Worm (Caenorhabditis elegans) whole organism, mixed stage, embryonic: ENCODE measurements around the gene W09G12.9.

Source experiments
- M03D4.4 ChIP-seq: sonication (generic microtip); optimal IDR thresholded peaks from 2 replicates; lab custom pipeline; 2017; ENCODE audit warnings: mild to moderate bottlenecking, missing genetic modification characterization, missing compliant biosample characterization
- bed-3 ChIP-seq: fragments of 200-800 bp; sonication (Bioruptor generic); optimal IDR thresholded peaks from 3 replicates; lab custom pipeline; 2018; ENCODE audit warnings: mild to moderate bottlenecking, missing genetic modification characterization, moderate library complexity, missing compliant biosample characterization
- blmp-1 ChIP-seq: fragments of 150-350 bp; optimal IDR thresholded peaks from 2 replicates; lab custom pipeline; 2014; ENCODE audit warnings: missing biosample characterization, missing genetic modification characterization
- ceh-39 ChIP-seq: fragments of 150-350 bp; optimal IDR thresholded peaks from 2 replicates; lab custom pipeline; 2014; ENCODE audit warnings: missing biosample characterization, missing genetic modification characterization
- ceh-43 ChIP-seq: fragments of 200-800 bp; sonication (Bioruptor generic); optimal IDR thresholded peaks from 2 replicates; lab custom pipeline; 2018; ENCODE audit warnings: mild to moderate bottlenecking, missing genetic modification characterization, moderate library complexity, missing compliant biosample characterization
- ceh-83 ChIP-seq: fragments of 200-800 bp; sonication (Bioruptor generic); optimal IDR thresholded peaks from 2 replicates; lab custom pipeline; 2018; ENCODE audit warnings: mild to moderate bottlenecking, missing genetic modification characterization, missing compliant biosample characterization
- ces-1 ChIP-seq: fragments of 150-350 bp; optimal IDR thresholded peaks from 2 replicates; lab custom pipeline; 2014; ENCODE audit warnings: missing biosample characterization, missing genetic modification reagents, missing genetic modification characterization
- cnd-1 ChIP-seq: fragments of 200-800 bp; sonication (Bioruptor generic); optimal IDR thresholded peaks from 2 replicates; lab custom pipeline; 2018; ENCODE audit warnings: mild to moderate bottlenecking, missing genetic modification characterization, missing compliant biosample characterization
- drap-1 ChIP-seq: fragments of 200-800 bp; sonication (Bioruptor generic); optimal IDR thresholded peaks from 3 replicates; lab custom pipeline; 2018; ENCODE audit warnings: mild to moderate bottlenecking, missing genetic modification characterization, missing compliant biosample characterization
- elt-1 ChIP-seq: sonication (generic microtip); optimal IDR thresholded peaks from 2 replicates; lab custom pipeline; 2017; ENCODE audit warnings: missing genetic modification characterization, mild to moderate bottlenecking, missing compliant biosample characterization, antibody characterized with exemption, moderate library complexity, borderline replicate concordance; ENCODE audit not compliant: insufficient read depth
- elt-3 ChIP-seq: fragments of 150-350 bp; optimal IDR thresholded peaks from 2 replicates; lab custom pipeline; 2014; ENCODE audit warnings: missing biosample characterization, missing genetic modification characterization
- flh-1 ChIP-seq: fragments of 200-800 bp; sonication (Bioruptor generic); optimal IDR thresholded peaks from 2 replicates; lab custom pipeline; 2018; ENCODE audit warnings: mild to moderate bottlenecking, missing genetic modification characterization, moderate library complexity, missing compliant biosample characterization
- lin-13 ChIP-seq: fragments of 150-350 bp; optimal IDR thresholded peaks from 2 replicates; lab custom pipeline; 2014; ENCODE audit warnings: missing biosample characterization, missing genetic modification characterization
- lin-32 ChIP-seq: fragments of 200-800 bp; sonication (Bioruptor generic); optimal IDR thresholded peaks from 2 replicates; lab custom pipeline; 2018; ENCODE audit warnings: mild to moderate bottlenecking, missing genetic modification characterization, missing compliant biosample characterization
- lsy-2 ChIP-seq: fragments of 150-350 bp; optimal IDR thresholded peaks from 2 replicates; lab custom pipeline; 2014; ENCODE audit warnings: missing biosample characterization, missing genetic modification characterization
- mab-5 ChIP-seq: fragments of 150-350 bp; optimal IDR thresholded peaks from 2 replicates; lab custom pipeline; 2014; ENCODE audit warnings: missing biosample characterization, missing genetic modification characterization
- mep-1 ChIP-seq: fragments of 150-350 bp; optimal IDR thresholded peaks from 2 replicates; lab custom pipeline; 2017; ENCODE audit warnings: missing biosample characterization, missing genetic modification reagents, missing genetic modification characterization, inconsistent platforms
- mls-2 ChIP-seq: sonication (generic microtip); optimal IDR thresholded peaks from 2 replicates; lab custom pipeline; 2016; ENCODE audit warnings: mild to moderate bottlenecking, missing genetic modification characterization, moderate library complexity, missing compliant biosample characterization
- nhr-12 ChIP-seq: fragments of 150-350 bp; optimal IDR thresholded peaks from 2 replicates; lab custom pipeline; 2014; ENCODE audit warnings: missing biosample characterization, missing genetic modification characterization
- nhr-2 ChIP-seq: fragments of 150-350 bp; optimal IDR thresholded peaks from 2 replicates; lab custom pipeline; 2014; ENCODE audit warnings: missing biosample characterization, missing genetic modification characterization
- nhr-237 ChIP-seq: fragments of 150-350 bp; optimal IDR thresholded peaks from 2 replicates; lab custom pipeline; 2014; ENCODE audit warnings: missing biosample characterization, missing genetic modification characterization
- nhr-28 ChIP-seq: fragments of 150-350 bp; optimal IDR thresholded peaks from 2 replicates; lab custom pipeline; 2014; ENCODE audit warnings: missing biosample characterization, missing genetic modification characterization
- nhr-76 ChIP-seq: sonication (generic microtip); optimal IDR thresholded peaks from 2 replicates; lab custom pipeline; 2017; ENCODE audit warnings: missing biosample characterization, missing genetic modification characterization
- pha-4 ChIP-seq: fragments of 150-350 bp; optimal IDR thresholded peaks from 2 replicates; lab custom pipeline; 2018; ENCODE audit warnings: missing biosample characterization, missing genetic modification reagents, missing genetic modification characterization
- sem-2 ChIP-seq: fragments of 200-800 bp; sonication (Bioruptor generic); optimal IDR thresholded peaks from 2 replicates; lab custom pipeline; 2018; ENCODE audit warnings: mild to moderate bottlenecking, missing genetic modification characterization, missing compliant biosample characterization
- snpc-4 ChIP-seq: fragments of 150-350 bp; optimal IDR thresholded peaks from 2 replicates; lab custom pipeline; 2014; ENCODE audit warnings: missing biosample characterization, missing genetic modification characterization
- sptf-1 ChIP-seq: sonication (generic microtip); optimal IDR thresholded peaks from 2 replicates; lab custom pipeline; 2017; ENCODE audit warnings: mild to moderate bottlenecking, missing genetic modification characterization, moderate library complexity, missing compliant biosample characterization
- tbx-8 ChIP-seq: fragments of 200-800 bp; sonication (Bioruptor generic); optimal IDR thresholded peaks from 2 replicates; lab custom pipeline; 2018; ENCODE audit warnings: mild to moderate bottlenecking, missing genetic modification characterization, moderate library complexity, missing compliant biosample characterization
- unc-120 ChIP-seq: sonication (generic microtip); optimal IDR thresholded peaks from 2 replicates; lab custom pipeline; 2017; ENCODE audit warnings: missing genetic modification characterization, missing compliant biosample characterization; ENCODE audit not compliant: poor library complexity, severe bottlenecking
- unc-39 ChIP-seq: fragments of 150-350 bp; optimal IDR thresholded peaks from 2 replicates; lab custom pipeline; 2014; ENCODE audit warnings: missing biosample characterization, missing genetic modification characterization
- unc-62 ChIP-seq: fragments of 150-350 bp; optimal IDR thresholded peaks from 2 replicates; lab custom pipeline; 2014; ENCODE audit warnings: missing biosample characterization, missing genetic modification reagents, missing genetic modification characterization
- zip-8 ChIP-seq: fragments of 150-350 bp; optimal IDR thresholded peaks from 2 replicates; lab custom pipeline; 2014; ENCODE audit warnings: missing biosample characterization, missing genetic modification characterization
- ztf-11 ChIP-seq: fragments of 150-350 bp; optimal IDR thresholded peaks from 2 replicates; lab custom pipeline; 2014; ENCODE audit warnings: missing biosample characterization, missing genetic modification characterization

Gene W09G12.9

DNA sequence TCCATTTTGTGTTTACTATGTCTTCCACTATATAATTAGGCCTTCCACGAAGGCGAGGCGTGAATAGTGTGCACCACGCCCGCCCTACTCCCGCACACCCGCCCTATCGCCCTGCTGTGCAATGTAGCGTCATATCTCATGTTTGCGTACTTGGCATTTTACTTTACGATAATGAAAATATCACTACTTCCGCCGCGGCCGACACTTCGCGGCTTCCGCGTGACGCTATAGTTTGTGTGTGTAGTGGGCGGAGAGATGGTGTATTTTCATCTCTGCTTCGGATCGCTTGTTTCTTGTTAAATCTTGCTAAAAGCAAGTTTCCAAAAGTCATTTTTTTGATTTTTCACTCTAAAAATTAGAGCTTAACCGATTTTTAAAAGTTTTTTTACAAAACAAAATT is 44.1 kb downstream of the W09G12.9 start:
- no peak for TF ChIP-seq unc-39
- TF ChIP-seq elt-1 (tag; lab: Kevin White, UChicago), result no peak
- no peak for TF ChIP-seq snpc-4 (tag; lab: Kevin White, UChicago)
- TF ChIP-seq pha-4 (tag; lab: Kevin White, UChicago), result no peak
- TF ChIP-seq nhr-76 (tag; lab: Kevin White, UChicago), result no peak
- TF ChIP-seq ces-1 (GFP tag; lab: Kevin White, UChicago), result no peak
- no peak for TF ChIP-seq nhr-12 (tag; lab: Kevin White, UChicago)
- no peak for TF ChIP-seq ztf-11 (tag; lab: Kevin White, UChicago)
- TF ChIP-seq lsy-2 (tag; lab: Kevin White, UChicago), result no peak
- TF ChIP-seq bed-3 (GFP tag; lab: Kevin White, UChicago), result no peak
- TF ChIP-seq unc-120 (tag; lab: Kevin White, UChicago), result no peak
- no peak for TF ChIP-seq cnd-1 (tag; lab: Kevin White, UChicago)
- no peak for TF ChIP-seq lin-32 (GFP tag; lab: Kevin White, UChicago)
- TF ChIP-seq lin-13 (tag; lab: Kevin White, UChicago), result no peak
- no peak for TF ChIP-seq sptf-1
- no peak for TF ChIP-seq mep-1
- no peak for TF ChIP-seq mls-2 (tag; lab: Kevin White, UChicago)
- no peak for TF ChIP-seq elt-3 (tag; lab: Kevin White, UChicago)
- no peak for TF ChIP-seq zip-8 (tag; lab: Kevin White, UChicago)
- no peak for TF ChIP-seq nhr-237 (tag; lab: Kevin White, UChicago)

- TF ChIP-seq sem-2 (GFP tag; lab: Kevin White, UChicago), result no peak
- TF ChIP-seq ceh-43 (GFP tag; lab: Kevin White, UChicago), result no peak
- no peak for TF ChIP-seq lin-13 (tag; lab: Kevin White, UChicago)
- no peak for TF ChIP-seq elt-3 (tag; lab: Kevin White, UChicago)
- TF ChIP-seq M03D4.4 (tag; lab: Kevin White, UChicago), result no peak
- TF ChIP-seq ztf-11 (tag; lab: Kevin White, UChicago), result no peak
- no peak for TF ChIP-seq nhr-28 (tag; lab: Kevin White, UChicago)
- TF ChIP-seq drap-1 (GFP tag; lab: Kevin White, UChicago), result no peak
- TF ChIP-seq mep-1, result no peak
- no peak for TF ChIP-seq nhr-12 (tag; lab: Kevin White, UChicago)
- no peak for TF ChIP-seq lsy-2 (tag; lab: Kevin White, UChicago)
- no peak for TF ChIP-seq zip-8 (tag; lab: Kevin White, UChicago)
- no peak for TF ChIP-seq blmp-1 (tag; lab: Kevin White, UChicago)
- TF ChIP-seq mls-2 (tag; lab: Kevin White, UChicago), result no peak
- no peak for TF ChIP-seq ceh-39 (tag; lab: Kevin White, UChicago)
- no peak for TF ChIP-seq nhr-76 (tag; lab: Kevin White, UChicago)
- TF ChIP-seq ces-1 (GFP tag; lab: Kevin White, UChicago), result no peak
- no peak for TF ChIP-seq cnd-1 (tag; lab: Kevin White, UChicago)
- TF ChIP-seq, all 35 proteins: peak for 0
Observed at ce11 chrIV:1261024-1261423, 44.6 kb downstream of the W09G12.9 start, which contains the start of gene clec-169. clec-169 (plus strand) TSS chrIV:1261324.

DNA sequence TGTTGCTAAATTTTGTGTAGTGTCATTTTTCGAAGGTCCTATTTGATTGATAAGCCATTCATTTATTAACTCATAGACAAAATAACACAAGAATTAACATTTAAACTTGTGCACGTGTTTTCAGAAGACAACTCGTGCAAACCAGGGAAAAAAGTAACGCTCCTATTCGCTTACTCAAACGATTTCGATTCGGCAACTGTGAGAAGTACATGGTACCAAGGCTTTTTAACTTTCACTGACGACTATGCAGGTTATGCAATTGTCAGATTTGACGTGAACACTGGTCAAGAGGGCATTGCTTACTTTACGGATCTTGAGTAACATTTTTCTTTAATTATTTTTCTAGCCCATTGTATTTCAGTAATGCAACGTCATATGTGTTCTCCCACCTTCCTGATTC is 45.5 kb downstream of the W09G12.9 start:
- TF ChIP-seq mep-1 (no peak), ceh-39 (tag; lab: Kevin White, UChicago) (no peak)
- TF ChIP-seq, all 35 proteins: peak for 0

DNA sequence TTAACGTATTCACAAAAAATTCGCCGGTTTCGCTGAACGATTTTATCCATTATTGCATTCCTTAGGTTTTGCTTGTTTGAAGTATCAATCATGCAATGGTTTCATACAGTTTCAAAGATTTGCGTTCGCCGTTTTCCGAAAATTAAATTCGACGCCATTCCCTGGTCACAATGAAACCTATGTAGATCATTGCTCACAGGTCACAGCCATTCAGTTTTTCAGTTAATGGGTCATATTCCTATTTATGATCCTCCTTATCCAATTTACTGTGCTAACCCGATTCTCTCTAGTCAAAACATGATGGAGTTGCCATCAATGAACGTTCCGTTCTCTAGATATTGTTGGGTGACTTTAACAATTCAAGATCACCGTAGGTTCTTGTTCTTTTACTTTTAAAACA is 48.5 kb downstream of the W09G12.9 start, which contains the start of gene F38A1.13:
TSS of gene F38A1.13 (plus strand) at position 301 of the 400 bp plus-strand sequence.
- TF ChIP-seq M03D4.4 (tag; lab: Kevin White, UChicago), result no peak
- no peak for TF ChIP-seq nhr-2 (tag; lab: Kevin White, UChicago)
- no peak for TF ChIP-seq flh-1
- no peak for TF ChIP-seq lsy-2 (tag; lab: Kevin White, UChicago)
- no peak for TF ChIP-seq blmp-1 (tag; lab: Kevin White, UChicago)
- TF ChIP-seq tbx-8, result no peak

DNA sequence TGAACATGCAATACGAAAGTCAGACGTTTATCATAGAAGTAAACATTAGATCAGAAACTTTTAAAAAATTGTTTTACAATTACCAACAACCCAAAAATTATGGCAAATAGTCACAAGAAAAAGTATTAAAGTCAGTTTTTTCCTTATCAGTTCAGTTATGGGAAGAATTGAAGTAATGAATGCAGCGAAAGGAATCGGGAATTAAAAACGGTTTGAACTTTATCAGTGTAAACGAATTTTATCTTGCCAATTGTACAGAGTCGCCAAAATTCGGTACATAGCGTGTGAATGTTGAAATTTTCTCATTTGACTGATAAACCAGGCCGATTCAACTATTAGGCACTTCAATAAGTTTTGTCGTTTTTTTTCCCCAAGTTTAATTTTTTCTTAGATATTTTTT is 49.7 kb downstream of the W09G12.9 start:
- no peak for TF ChIP-seq lin-13 (tag; lab: Kevin White, UChicago)
- TF ChIP-seq ceh-39 (tag; lab: Kevin White, UChicago), result no peak
- TF ChIP-seq ceh-83 (GFP tag; lab: Kevin White, UChicago), result no peak
- TF ChIP-seq nhr-2 (tag; lab: Kevin White, UChicago), result no peak
- TF ChIP-seq nhr-76 (tag; lab: Kevin White, UChicago), result no peak
- no peak for TF ChIP-seq nhr-12 (tag; lab: Kevin White, UChicago)
- TF ChIP-seq unc-62 (GFP tag; lab: Kevin White, UChicago), result no peak
- TF ChIP-seq blmp-1 (tag; lab: Kevin White, UChicago), result no peak
- TF ChIP-seq nhr-28 (tag; lab: Kevin White, UChicago), result no peak
- TF ChIP-seq pha-4 (tag; lab: Kevin White, UChicago), result no peak
- no peak for TF ChIP-seq M03D4.4 (tag; lab: Kevin White, UChicago)
- no peak for TF ChIP-seq mab-5
- no peak for TF ChIP-seq sem-2 (GFP tag; lab: Kevin White, UChicago)
- no peak for TF ChIP-seq elt-3 (tag; lab: Kevin White, UChicago)
- no peak for TF ChIP-seq tbx-8
- TF ChIP-seq, all 35 proteins: peak for 0
